Fruit fly (Drosophila melanogaster) whole organism, pupa: ENCODE results near the gene CkIalpha.

ENCODE experiments used
- CG13204 ChIP-seq: fragments of 200-800 bp; sonication (Bioruptor generic); optimal IDR thresholded peaks from 2 replicates; lab custom pipeline; 2018; ENCODE audit warnings: missing biosample characterization, mild to moderate bottlenecking, missing genetic modification characterization, moderate library complexity
- CG14655 ChIP-seq: fragments of 200-800 bp; sonication (Bioruptor generic); optimal IDR thresholded peaks from 3 replicates; lab custom pipeline; 2017; ENCODE audit warnings: mild to moderate bottlenecking, missing biosample characterization, missing genetic modification reagents, missing genetic modification characterization
- CG15710 ChIP-seq: fragments of 200-800 bp; sonication (Bioruptor generic); optimal IDR thresholded peaks from 2 replicates; lab custom pipeline; 2018; ENCODE audit warnings: missing biosample characterization, mild to moderate bottlenecking, missing genetic modification characterization, moderate library complexity
- CG17806 ChIP-seq: fragments of 200-800 bp; sonication (Bioruptor generic); optimal IDR thresholded peaks from 2 replicates; lab custom pipeline; 2018; ENCODE audit warnings: missing biosample characterization, mild to moderate bottlenecking, missing genetic modification characterization, moderate library complexity
- CG4496 ChIP-seq: fragments of 200-800 bp; sonication (Bioruptor generic); IDR thresholded peaks from 3 replicates; pipeline ENCODE4 v1.3.6; 2022; ENCODE audit warnings: missing biosample characterization, missing genetic modification characterization
- CG8159 ChIP-seq: fragments of 200-800 bp; sonication (Bioruptor generic); optimal IDR thresholded peaks from 3 replicates; lab custom pipeline; 2018; ENCODE audit warnings: missing biosample characterization, mild to moderate bottlenecking, missing genetic modification characterization, moderate library complexity
- rn ChIP-seq: fragments of 200-800 bp; sonication (Bioruptor generic); IDR thresholded peaks from 2 replicates; pipeline ENCODE4 v1.3.6; 2022; ENCODE audit warnings: missing biosample characterization, missing genetic modification characterization

DNA sequence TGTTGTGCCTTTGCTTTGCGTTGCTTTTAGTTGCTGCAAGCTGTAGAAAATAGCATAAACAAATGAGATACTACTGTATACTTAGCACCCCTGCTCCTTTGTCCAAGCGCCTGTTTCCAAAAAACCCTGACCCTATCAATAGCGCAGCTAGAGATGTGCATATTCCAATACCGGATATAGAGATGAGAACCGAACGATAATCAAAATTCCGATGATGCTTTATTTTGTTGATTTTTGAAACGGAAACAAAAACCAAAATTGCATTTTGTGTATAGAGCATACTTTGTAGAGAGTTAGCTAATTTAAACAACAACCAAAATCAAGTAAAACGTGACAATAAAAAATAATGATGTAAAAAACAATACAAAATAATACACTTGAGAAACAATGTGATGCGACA lies 8.1 kb upstream of the CkIalpha start:
- TF ChIP-seq CG8159 (tag; lab: Kevin White, UChicago) (no peak), rn (GFP tag; lab: Robert Waterston, UW) (no peak), CG17806 (no peak), CG4496 (GFP tag; lab: Robert Waterston, UW) (no peak), CG14655 (GFP tag; lab: Kevin White, UChicago) (no peak), CG13204 (no peak), CG15710 (tag; lab: Kevin White, UChicago) (no peak)
